Worm (Caenorhabditis elegans): ENCODE measurements around the gene Y51H7C.7.
A peak's percentile ranks its signal among the peaks of the same experiment; 100 is the strongest.
"Not testable (repeated sequence)": the region's sequence is repeated elsewhere in the genome, so short reads cannot be mapped to it uniquely, and the experiment has no call there.

Gene Y51H7C.7

ce11 chrII:1446696-1447293 lies 44.4 kb downstream of the Y51H7C.7 start, which contains the start of gene Y51H7C.12:
Gene Y51H7C.12, minus strand, starts transcription at chrII:1446746.
- peak; percentile 90 for TF ChIP-seq aptf-2 (GFP tag; conservative IDR thresholded peaks at IDR 0.05)

ce11 chrII:1451975-1452374 lies 49.6 kb downstream of the Y51H7C.7 start:
- TF ChIP-seq cebp-1 (GFP tag; IDR thresholded peaks at IDR 0.05) (0 out of 2 replicates have a peak, but pooled peaks have one; percentile 30), madf-8 (GFP tag; conservative IDR thresholded peaks at IDR 0.05) (0 out of 2 replicates have a peak, but pooled peaks have one; percentile 5), bed-1 (GFP tag; IDR thresholded peaks at IDR 0.05) (peak; percentile 92), let-526 (GFP tag; IDR thresholded peaks at IDR 0.05) (0 out of 2 replicates have a peak, but pooled peaks have one; percentile 24), Y53F4B.3 (GFP tag; IDR thresholded peaks at IDR 0.05) (peak; percentile 25; the same call in 1 of the 2 replicates), D2030.7 (GFP tag; IDR thresholded peaks at IDR 0.05) (0 out of 2 replicates have a peak, but pooled peaks have one; percentile 14), F33H1.4 (GFP tag; IDR thresholded peaks at IDR 0.05) (0 out of 2 replicates have a peak, but pooled peaks have one; percentile 25), hsf-1 (GFP tag; IDR thresholded peaks at IDR 0.05) (peak; percentile 31; the same call in 1 of the 2 replicates), Y56A3A.18 (GFP tag; IDR thresholded peaks at IDR 0.05) (peak; percentile 61; the same call in 1 of the 2 replicates), Y67H2A.10 (GFP tag; conservative IDR thresholded peaks at IDR 0.05) (0 out of 2 replicates have a peak, but pooled peaks have one; percentile 38), attf-6 (GFP tag; IDR thresholded peaks at IDR 0.05) (0 out of 2 replicates have a peak, but pooled peaks have one; percentile 26)
- TF ChIP-seq cebp-1 (tag; optimal IDR thresholded peaks at IDR 0.05): not testable (repeated sequence)
